Worm (Caenorhabditis elegans) whole organism, L4/young adult: Measurements from ENCODE around the gene nhr-107.

Experiments used
- W03F9.2 ChIP-seq: fragments of 150-350 bp; optimal IDR thresholded peaks from 2 replicates; lab custom pipeline; 2014; ENCODE audit warnings: missing biosample characterization, missing genetic modification characterization
- him-1 ChIP-seq: sonication (generic microtip); optimal IDR thresholded peaks from 2 replicates; lab custom pipeline; 2016; ENCODE audit warnings: missing genotype, missing genetic modification reagents, missing genetic modification characterization, missing compliant biosample characterization

DNA sequence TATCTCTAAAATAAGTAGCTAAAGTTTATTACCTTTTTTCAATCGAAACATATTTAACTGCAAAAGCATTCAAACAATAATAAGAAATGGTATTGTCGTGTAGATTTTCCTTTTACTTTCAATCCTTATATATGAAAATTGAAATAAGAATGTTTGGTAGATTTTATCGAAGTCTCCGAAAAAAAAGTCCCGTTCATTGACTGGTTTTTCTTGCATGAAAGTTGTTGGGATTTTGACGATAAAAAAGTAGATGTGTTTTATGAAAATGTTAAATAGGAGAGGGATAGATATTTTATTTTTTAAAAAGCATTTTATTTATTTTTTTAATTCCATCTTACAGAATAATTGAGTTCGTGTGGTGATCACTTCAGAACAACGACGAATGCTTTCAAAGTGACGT is 19.0 kb upstream of the nhr-107 start, which contains the start of gene C33G8.13:
- TF ChIP-seq W03F9.2 (tag; lab: Kevin White, UChicago): no peak
- TF ChIP-seq him-1 (tag; lab: Kevin White, UChicago): no peak
